Worm (Caenorhabditis elegans) whole organism, mixed stage, embryonic: Measurements from ENCODE around the gene fbxb-116.
A peak's percentile ranks its signal among the peaks of the same experiment; 100 is the strongest.

Experiments used
- M03D4.4 ChIP-seq: sonication (generic microtip); optimal IDR thresholded peaks from 2 replicates; lab custom pipeline; 2017; ENCODE audit warnings: mild to moderate bottlenecking, missing genetic modification characterization, missing compliant biosample characterization
- bed-3 ChIP-seq: fragments of 200-800 bp; sonication (Bioruptor generic); optimal IDR thresholded peaks from 3 replicates; lab custom pipeline; 2018; ENCODE audit warnings: mild to moderate bottlenecking, missing genetic modification characterization, moderate library complexity, missing compliant biosample characterization
- blmp-1 ChIP-seq: fragments of 150-350 bp; optimal IDR thresholded peaks from 2 replicates; lab custom pipeline; 2014; ENCODE audit warnings: missing biosample characterization, missing genetic modification characterization
- ceh-39 ChIP-seq: fragments of 150-350 bp; optimal IDR thresholded peaks from 2 replicates; lab custom pipeline; 2014; ENCODE audit warnings: missing biosample characterization, missing genetic modification characterization
- ceh-43 ChIP-seq: fragments of 200-800 bp; sonication (Bioruptor generic); optimal IDR thresholded peaks from 2 replicates; lab custom pipeline; 2018; ENCODE audit warnings: mild to moderate bottlenecking, missing genetic modification characterization, moderate library complexity, missing compliant biosample characterization
- ceh-83 ChIP-seq: fragments of 200-800 bp; sonication (Bioruptor generic); optimal IDR thresholded peaks from 2 replicates; lab custom pipeline; 2018; ENCODE audit warnings: mild to moderate bottlenecking, missing genetic modification characterization, missing compliant biosample characterization
- ces-1 ChIP-seq: fragments of 150-350 bp; optimal IDR thresholded peaks from 2 replicates; lab custom pipeline; 2014; ENCODE audit warnings: missing biosample characterization, missing genetic modification reagents, missing genetic modification characterization
- cnd-1 ChIP-seq: fragments of 200-800 bp; sonication (Bioruptor generic); optimal IDR thresholded peaks from 2 replicates; lab custom pipeline; 2018; ENCODE audit warnings: mild to moderate bottlenecking, missing genetic modification characterization, missing compliant biosample characterization
- drap-1 ChIP-seq: fragments of 200-800 bp; sonication (Bioruptor generic); optimal IDR thresholded peaks from 3 replicates; lab custom pipeline; 2018; ENCODE audit warnings: mild to moderate bottlenecking, missing genetic modification characterization, missing compliant biosample characterization
- elt-1 ChIP-seq: sonication (generic microtip); optimal IDR thresholded peaks from 2 replicates; lab custom pipeline; 2017; ENCODE audit warnings: missing genetic modification characterization, mild to moderate bottlenecking, missing compliant biosample characterization, antibody characterized with exemption, moderate library complexity, borderline replicate concordance; ENCODE audit not compliant: insufficient read depth
- elt-3 ChIP-seq: fragments of 150-350 bp; optimal IDR thresholded peaks from 2 replicates; lab custom pipeline; 2014; ENCODE audit warnings: missing biosample characterization, missing genetic modification characterization
- flh-1 ChIP-seq: fragments of 200-800 bp; sonication (Bioruptor generic); optimal IDR thresholded peaks from 2 replicates; lab custom pipeline; 2018; ENCODE audit warnings: mild to moderate bottlenecking, missing genetic modification characterization, moderate library complexity, missing compliant biosample characterization
- ham-2 ChIP-seq: fragments of 200-800 bp; sonication (Bioruptor generic); optimal IDR thresholded peaks from 2 replicates; lab custom pipeline; 2018; ENCODE audit warnings: mild to moderate bottlenecking, missing genetic modification characterization, missing compliant biosample characterization
- hlh-1 ChIP-seq: fragments of 150-350 bp; optimal IDR thresholded peaks from 2 replicates; lab custom pipeline; 2014; ENCODE audit warnings: missing biosample characterization, missing genetic modification reagents, missing genetic modification characterization
- lin-13 ChIP-seq: fragments of 150-350 bp; optimal IDR thresholded peaks from 2 replicates; lab custom pipeline; 2014; ENCODE audit warnings: missing biosample characterization, missing genetic modification characterization
- lin-32 ChIP-seq: fragments of 200-800 bp; sonication (Bioruptor generic); optimal IDR thresholded peaks from 2 replicates; lab custom pipeline; 2018; ENCODE audit warnings: mild to moderate bottlenecking, missing genetic modification characterization, missing compliant biosample characterization
- lsy-2 ChIP-seq: fragments of 150-350 bp; optimal IDR thresholded peaks from 2 replicates; lab custom pipeline; 2014; ENCODE audit warnings: missing biosample characterization, missing genetic modification characterization
- mab-5 ChIP-seq: fragments of 150-350 bp; optimal IDR thresholded peaks from 2 replicates; lab custom pipeline; 2014; ENCODE audit warnings: missing biosample characterization, missing genetic modification characterization
- mep-1 ChIP-seq: fragments of 150-350 bp; optimal IDR thresholded peaks from 2 replicates; lab custom pipeline; 2017; ENCODE audit warnings: missing biosample characterization, missing genetic modification reagents, missing genetic modification characterization, inconsistent platforms
- nhr-12 ChIP-seq: fragments of 150-350 bp; optimal IDR thresholded peaks from 2 replicates; lab custom pipeline; 2014; ENCODE audit warnings: missing biosample characterization, missing genetic modification characterization
- nhr-237 ChIP-seq: fragments of 150-350 bp; optimal IDR thresholded peaks from 2 replicates; lab custom pipeline; 2014; ENCODE audit warnings: missing biosample characterization, missing genetic modification characterization
- nhr-28 ChIP-seq: fragments of 150-350 bp; optimal IDR thresholded peaks from 2 replicates; lab custom pipeline; 2014; ENCODE audit warnings: missing biosample characterization, missing genetic modification characterization
- nhr-76 ChIP-seq: sonication (generic microtip); optimal IDR thresholded peaks from 2 replicates; lab custom pipeline; 2017; ENCODE audit warnings: missing biosample characterization, missing genetic modification characterization
- pha-4 ChIP-seq: fragments of 150-350 bp; optimal IDR thresholded peaks from 2 replicates; lab custom pipeline; 2018; ENCODE audit warnings: missing biosample characterization, missing genetic modification reagents, missing genetic modification characterization
- sem-2 ChIP-seq: fragments of 200-800 bp; sonication (Bioruptor generic); optimal IDR thresholded peaks from 2 replicates; lab custom pipeline; 2018; ENCODE audit warnings: mild to moderate bottlenecking, missing genetic modification characterization, missing compliant biosample characterization
- snpc-4 ChIP-seq: fragments of 150-350 bp; optimal IDR thresholded peaks from 2 replicates; lab custom pipeline; 2014; ENCODE audit warnings: missing biosample characterization, missing genetic modification characterization
- sptf-1 ChIP-seq: sonication (generic microtip); optimal IDR thresholded peaks from 2 replicates; lab custom pipeline; 2017; ENCODE audit warnings: mild to moderate bottlenecking, missing genetic modification characterization, moderate library complexity, missing compliant biosample characterization
- tbx-8 ChIP-seq: fragments of 200-800 bp; sonication (Bioruptor generic); optimal IDR thresholded peaks from 2 replicates; lab custom pipeline; 2018; ENCODE audit warnings: mild to moderate bottlenecking, missing genetic modification characterization, moderate library complexity, missing compliant biosample characterization
- unc-120 ChIP-seq: sonication (generic microtip); optimal IDR thresholded peaks from 2 replicates; lab custom pipeline; 2017; ENCODE audit warnings: missing genetic modification characterization, missing compliant biosample characterization; ENCODE audit not compliant: poor library complexity, severe bottlenecking
- unc-39 ChIP-seq: fragments of 150-350 bp; optimal IDR thresholded peaks from 2 replicates; lab custom pipeline; 2014; ENCODE audit warnings: missing biosample characterization, missing genetic modification characterization
- unc-62 ChIP-seq: fragments of 150-350 bp; optimal IDR thresholded peaks from 2 replicates; lab custom pipeline; 2014; ENCODE audit warnings: missing biosample characterization, missing genetic modification reagents, missing genetic modification characterization
- zip-8 ChIP-seq: fragments of 150-350 bp; optimal IDR thresholded peaks from 2 replicates; lab custom pipeline; 2014; ENCODE audit warnings: missing biosample characterization, missing genetic modification characterization
- ztf-11 ChIP-seq: fragments of 150-350 bp; optimal IDR thresholded peaks from 2 replicates; lab custom pipeline; 2014; ENCODE audit warnings: missing biosample characterization, missing genetic modification characterization

fbxb-116 gene

ce11 chrV:19217104-19217503 is 16.5 kb upstream of the fbxb-116 start, which contains the start of gene srr-2:
Gene srr-2, minus strand, starts transcription at chrV:19217176.
- TF ChIP-seq unc-39 (tag; lab: Kevin White, UChicago) (no peak), cnd-1 (tag; lab: Kevin White, UChicago) (no peak), nhr-28 (tag; lab: Kevin White, UChicago) (no peak), sem-2 (GFP tag; lab: Kevin White, UChicago) (no peak), lin-13 (tag; lab: Kevin White, UChicago) (no peak), ham-2 (GFP tag; lab: Kevin White, UChicago) (no peak), hlh-1 (tag; lab: Kevin White, UChicago) (no peak), nhr-12 (no peak), elt-1 (no peak), nhr-76 (tag; lab: Kevin White, UChicago) (no peak), blmp-1 (no peak), lsy-2 (tag; lab: Kevin White, UChicago) (no peak)

- TF ChIP-seq nhr-76 (tag; lab: Kevin White, UChicago) (no peak), mab-5 (no peak), snpc-4 (no peak), drap-1 (GFP tag; lab: Kevin White, UChicago) (no peak), lin-13 (tag; lab: Kevin White, UChicago) (no peak), ztf-11 (tag; lab: Kevin White, UChicago) (no peak), blmp-1 (no peak), mep-1 (tag; lab: Kevin White, UChicago) (no peak), ceh-39 (no peak), nhr-237 (tag; lab: Kevin White, UChicago) (no peak), cnd-1 (tag; lab: Kevin White, UChicago) (no peak)
Observed at ce11 chrV:19217675-19218074, 15.9 kb upstream of the fbxb-116 start, which contains the start of gene oac-49. Gene oac-49, plus strand, starts transcription at chrV:19217975.

ce11 chrV:19230413-19230812 is 3.2 kb upstream of the fbxb-116 start, which contains the start of gene sqst-3:
Gene sqst-3, plus strand, starts transcription at chrV:19230782.
- TF ChIP-seq hlh-1 (tag; lab: Kevin White, UChicago) (no peak), drap-1 (GFP tag; lab: Kevin White, UChicago) (no peak), M03D4.4 (tag; lab: Kevin White, UChicago) (no peak), unc-39 (tag; lab: Kevin White, UChicago) (no peak), tbx-8 (GFP tag; lab: Kevin White, UChicago) (no peak), lin-13 (tag; lab: Kevin White, UChicago) (no peak), unc-120 (tag; lab: Kevin White, UChicago) (no peak), elt-3 (tag; lab: Kevin White, UChicago) (no peak), ztf-11 (tag; lab: Kevin White, UChicago) (no peak), mep-1 (tag; lab: Kevin White, UChicago) (no peak), zip-8 (tag; lab: Kevin White, UChicago) (no peak), ces-1 (GFP tag; lab: Kevin White, UChicago) (no peak), nhr-76 (tag; lab: Kevin White, UChicago) (no peak), lin-32 (GFP tag; lab: Kevin White, UChicago) (no peak), sem-2 (GFP tag; lab: Kevin White, UChicago) (no peak), pha-4 (tag; lab: Kevin White, UChicago) (no peak), unc-62 (GFP tag; lab: Kevin White, UChicago) (no peak), ceh-39 (no peak), bed-3 (GFP tag; lab: Kevin White, UChicago) (no peak)

ce11 chrV:19231167-19231566 is 2.4 kb upstream of the fbxb-116 start:
- TF ChIP-seq ceh-83 (GFP tag; lab: Kevin White, UChicago), result no peak
- TF ChIP-seq unc-39 (tag; lab: Kevin White, UChicago), result peak; percentile 3
- TF ChIP-seq ham-2 (GFP tag; lab: Kevin White, UChicago), result peak; percentile 51
- TF ChIP-seq, all 35 proteins: peak for 2

- TF ChIP-seq bed-3 (GFP tag; lab: Kevin White, UChicago), result no peak
- TF ChIP-seq nhr-12, result no peak
- no peak for TF ChIP-seq ceh-43 (GFP tag; lab: Kevin White, UChicago)
- TF ChIP-seq sem-2 (GFP tag; lab: Kevin White, UChicago), result no peak
- TF ChIP-seq ceh-39, result no peak
- no peak for TF ChIP-seq nhr-237 (tag; lab: Kevin White, UChicago)
- TF ChIP-seq sptf-1 (tag; lab: Kevin White, UChicago), result no peak
- no peak for TF ChIP-seq elt-1
- TF ChIP-seq pha-4 (tag; lab: Kevin White, UChicago), result no peak
- TF ChIP-seq lsy-2 (tag; lab: Kevin White, UChicago), result no peak
- TF ChIP-seq zip-8 (tag; lab: Kevin White, UChicago), result no peak
- TF ChIP-seq ztf-11 (tag; lab: Kevin White, UChicago), result no peak
- no peak for TF ChIP-seq elt-3 (tag; lab: Kevin White, UChicago)
- TF ChIP-seq hlh-1 (tag; lab: Kevin White, UChicago), result no peak
- no peak for TF ChIP-seq flh-1 (GFP tag; lab: Kevin White, UChicago)
- TF ChIP-seq lin-32 (GFP tag; lab: Kevin White, UChicago), result no peak
- no peak for TF ChIP-seq tbx-8 (GFP tag; lab: Kevin White, UChicago)
- TF ChIP-seq unc-62 (GFP tag; lab: Kevin White, UChicago), result no peak
- TF ChIP-seq unc-39 (tag; lab: Kevin White, UChicago), result no peak
- TF ChIP-seq ces-1 (GFP tag; lab: Kevin White, UChicago), result no peak
Observed at ce11 chrV:19237204-19237603, 3.6 kb downstream of the fbxb-116 start, which contains the start of gene fbxb-2. Gene fbxb-2, minus strand, starts transcription at chrV:19237304.
